Worm (Caenorhabditis elegans) whole organism, late embryonic: ENCODE data around the gene npp-1.

Source experiments
- ceh-14 ChIP-seq: sonication (generic microtip); optimal IDR thresholded peaks from 2 replicates; lab custom pipeline; 2016; ENCODE audit warnings: missing genotype, missing genetic modification characterization, missing compliant biosample characterization
- ceh-18 ChIP-seq: sonication (generic microtip); optimal IDR thresholded peaks from 2 replicates; lab custom pipeline; 2016; ENCODE audit warnings: missing genetic modification characterization, missing compliant biosample characterization
- ceh-45 ChIP-seq: fragments of 200-800 bp; sonication (Bioruptor generic); IDR thresholded peaks from 2 replicates; pipeline ENCODE4 v1.3.6; 2022; ENCODE audit warnings: missing genetic modification reagents, missing genetic modification characterization, missing compliant biosample characterization
- ceh-6 ChIP-seq: fragments of 200-800 bp; sonication (Bioruptor generic); optimal IDR thresholded peaks from 2 replicates; lab custom pipeline; 2018; ENCODE audit warnings: mild to moderate bottlenecking, missing genetic modification characterization, missing compliant biosample characterization
- ceh-9 ChIP-seq: sonication (generic microtip); optimal IDR thresholded peaks from 2 replicates; lab custom pipeline; 2016; ENCODE audit warnings: mild to moderate bottlenecking, missing genetic modification characterization, inconsistent platforms, missing compliant biosample characterization
- pha-4 ChIP-seq: fragments of 150-350 bp; optimal IDR thresholded peaks from 2 replicates; lab custom pipeline; 2018; ENCODE audit warnings: missing biosample characterization, missing genetic modification reagents, missing genetic modification characterization
- sox-4 ChIP-seq: sonication (generic microtip); optimal IDR thresholded peaks from 2 replicates; lab custom pipeline; 2017; ENCODE audit warnings: mild to moderate bottlenecking, missing genetic modification characterization, inconsistent platforms, missing compliant biosample characterization
- ttx-3 ChIP-seq: sonication (generic microtip); optimal IDR thresholded peaks from 2 replicates; lab custom pipeline; 2016; ENCODE audit warnings: missing genetic modification reagents, missing genetic modification characterization, missing compliant biosample characterization

ce11 chrIV:9832586-9832985 lies 25.7 kb upstream of the npp-1 start, which contains the start of gene kin-21:
- TF ChIP-seq ceh-14: no peak
- TF ChIP-seq sox-4 (tag; lab: Kevin White, UChicago): no peak
- TF ChIP-seq ttx-3 (tag; lab: Kevin White, UChicago): no peak
- no peak for TF ChIP-seq ceh-18 (tag; lab: Kevin White, UChicago)
- TF ChIP-seq pha-4 (tag; lab: Kevin White, UChicago): no peak
- TF ChIP-seq ceh-45 (GFP tag; lab: Robert Waterston, UW): no peak
- no peak for TF ChIP-seq ceh-9 (tag; lab: Kevin White, UChicago)
- TF ChIP-seq ceh-6 (GFP tag; lab: Kevin White, UChicago): no peak
